Worm (Caenorhabditis elegans): Measurements from ENCODE around the gene AC8.10.
"Not testable (repeated sequence)": the region's sequence is repeated elsewhere in the genome, so short reads cannot be mapped to it uniquely, and the experiment has no call there.

Gene AC8.10

ce11 chrX:239077-239476, at the start of gene AC8.10:
Gene AC8.10, minus strand, starts transcription at chrX:239177.
- TF ChIP-seq ceh-8 (GFP tag; optimal IDR thresholded peaks at IDR 0.05); tlp-1 (tag; optimal IDR thresholded peaks at IDR 0.05); nhr-71 (tag; optimal IDR thresholded peaks at IDR 0.05): not testable (repeated sequence)

- not testable (repeated sequence) for TF ChIP-seq tlp-1 (tag; optimal IDR thresholded peaks at IDR 0.05); sup-37 (GFP tag; optimal IDR thresholded peaks at IDR 0.05); ces-1 (GFP tag; optimal IDR thresholded peaks at IDR 0.05)
Observed at ce11 chrX:286116-286515, 47.1 kb upstream of the AC8.10 start, which contains the start of gene Y47C4A.1. Gene Y47C4A.1, minus strand, starts transcription at chrX:286216.

- not testable (repeated sequence) for TF ChIP-seq ztf-11 (tag; optimal IDR thresholded peaks at IDR 0.05); F16B12.6 (tag; optimal IDR thresholded peaks at IDR 0.05); nhr-90 (tag; optimal IDR thresholded peaks at IDR 0.05; ENCODE audit: poor library complexity)
Observed at ce11 chrX:273912-274311, 34.9 kb upstream of the AC8.10 start, which contains the start of gene Y108F1.5. Gene Y108F1.5, minus strand, starts transcription at chrX:274012.

DNA sequence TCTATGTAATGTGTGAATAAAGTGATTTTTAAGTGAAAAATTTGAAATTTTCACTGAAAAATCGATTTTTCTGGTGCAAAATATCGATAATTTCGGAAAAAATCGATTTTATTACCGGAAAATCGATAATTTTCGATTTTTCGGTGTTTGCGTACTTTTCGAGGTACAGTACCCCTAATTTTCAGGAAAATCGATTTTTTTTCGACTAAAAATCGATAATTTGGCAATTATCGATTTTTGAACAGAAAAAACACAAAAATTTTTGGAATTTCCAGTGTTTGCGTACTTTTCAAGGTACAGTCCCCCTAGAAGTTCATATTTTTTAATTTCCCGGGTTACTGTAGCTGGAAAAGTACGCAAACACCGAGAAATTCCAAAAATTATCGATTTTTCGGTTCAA, 32.5 kb upstream of the AC8.10 start:
- TF ChIP-seq efl-1 (optimal IDR thresholded peaks at IDR 0.05) (no peak), efl-1 (GFP tag; optimal IDR thresholded peaks at IDR 0.05 in 1 of 2) (no peak)

DNA sequence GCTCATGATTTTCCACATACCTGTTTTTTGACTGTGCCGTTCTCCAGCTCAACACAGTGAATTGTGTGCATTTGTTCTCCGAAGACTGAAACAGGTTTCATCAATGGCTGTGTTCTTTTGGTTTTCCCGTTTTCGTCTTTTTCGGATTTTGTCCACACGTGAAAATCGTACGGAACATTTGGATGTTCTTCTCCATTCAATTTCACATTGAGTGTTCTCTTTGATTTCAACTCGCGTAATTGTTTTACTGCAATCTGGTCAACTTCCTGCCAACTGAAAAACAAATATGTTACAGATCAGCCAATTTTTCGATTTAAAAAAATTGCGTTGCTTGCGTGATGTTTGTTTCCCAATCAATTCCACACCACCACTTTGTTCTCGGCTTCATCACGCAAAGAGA, 9.6 kb downstream of the AC8.10 start, which contains the start of gene AC8.3:
Gene AC8.3 (minus strand): TSS at position 101 of the 400 bp plus-strand sequence.
- not testable (repeated sequence) for TF ChIP-seq fkh-10 (GFP tag; optimal IDR thresholded peaks at IDR 0.05); nhr-76 (tag; optimal IDR thresholded peaks at IDR 0.05); blmp-1 (tag; optimal IDR thresholded peaks at IDR 0.05)

- not testable (repeated sequence) for TF ChIP-seq nhr-84 (tag; optimal IDR thresholded peaks at IDR 0.05); ceh-63 (GFP tag; optimal IDR thresholded peaks at IDR 0.05); grh-1 (GFP tag; IDR thresholded peaks at IDR 0.05)
Observed at ce11 chrX:215488-215887, 23.5 kb downstream of the AC8.10 start, which contains the start of gene set-28. Gene set-28, minus strand, starts transcription at chrX:215588.

DNA sequence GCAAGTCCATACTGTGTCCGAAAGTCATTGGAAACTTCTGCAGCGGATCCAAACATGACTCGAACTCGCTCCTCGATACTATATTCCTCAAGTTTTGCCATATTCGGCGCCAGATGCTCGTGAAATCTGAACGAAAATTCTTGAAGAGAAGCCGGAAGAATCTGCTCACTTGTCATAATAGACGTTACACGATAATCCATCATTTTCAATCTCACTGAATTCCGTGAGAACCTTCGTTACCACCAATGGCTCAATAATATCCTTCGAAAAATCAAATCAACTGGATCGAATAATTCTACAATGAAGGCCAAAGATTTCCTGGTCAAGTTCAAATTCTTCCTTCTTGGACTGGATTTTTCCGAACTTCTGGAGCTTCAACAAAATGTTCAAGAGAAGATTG, 27.8 kb downstream of the AC8.10 start, which contains the start of gene Y73B3B.1:
Gene Y73B3B.1 (minus strand): TSS at position 101 of the 400 bp plus-strand sequence.
- TF ChIP-seq nhr-11, vab-15, elt-3 (tag; optimal IDR thresholded peaks at IDR 0.05): not testable (repeated sequence)

DNA sequence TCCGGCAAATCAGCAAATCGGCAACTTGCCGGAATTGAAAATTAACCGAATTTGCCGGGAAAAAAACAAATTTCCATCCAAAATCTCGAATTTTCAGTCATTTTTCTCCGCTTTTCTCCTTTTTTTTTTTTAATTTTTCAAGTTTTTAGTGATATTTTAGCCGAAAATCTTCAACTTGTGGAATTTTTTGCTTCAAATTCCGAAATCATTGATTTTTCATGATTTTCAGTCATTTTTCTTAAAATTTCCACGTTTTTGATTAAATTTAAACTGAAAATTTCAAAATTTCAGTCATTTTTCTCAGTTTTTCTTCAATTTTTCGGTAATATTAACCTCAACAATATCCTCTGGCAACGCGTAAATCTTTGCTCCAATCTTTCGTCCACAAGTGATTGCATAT, 29.3 kb downstream of the AC8.10 start, which contains the start of gene Y73B3B.3:
Gene Y73B3B.3 (plus strand): TSS at position 301 of the 400 bp plus-strand sequence.
- TF ChIP-seq ceh-82 (tag; optimal IDR thresholded peaks at IDR 0.05); F16B12.6 (tag; optimal IDR thresholded peaks at IDR 0.05); alr-1 (tag; optimal IDR thresholded peaks at IDR 0.05; ENCODE audit: borderline replicate concordance): not testable (repeated sequence)

DNA sequence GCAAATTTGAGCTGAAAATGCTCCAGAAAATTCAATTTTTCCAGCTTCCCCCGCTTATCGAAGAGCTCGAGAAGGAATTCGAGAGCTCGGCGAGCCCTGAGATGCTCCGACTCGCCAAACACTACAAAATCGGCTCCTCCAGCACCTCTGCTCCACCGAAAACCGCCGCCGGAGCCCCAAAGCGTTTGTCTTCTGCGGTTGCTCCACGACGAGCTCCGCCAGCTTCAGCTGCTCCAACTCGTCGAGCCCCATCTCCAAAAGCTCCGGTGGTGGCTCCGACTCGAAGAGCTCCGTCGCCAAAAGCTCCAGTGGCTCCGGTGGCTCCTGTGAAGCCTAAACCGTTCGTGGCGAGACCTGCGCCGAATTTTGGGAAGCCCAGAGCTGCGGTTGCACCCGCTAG, 42.6 kb downstream of the AC8.10 start:
- TF ChIP-seq ztf-4 (tag; optimal IDR thresholded peaks at IDR 0.05) = no peak
- no peak for TF ChIP-seq alr-1 (tag; optimal IDR thresholded peaks at IDR 0.05; ENCODE audit: borderline replicate concordance)
- TF ChIP-seq blmp-1 (tag; optimal IDR thresholded peaks at IDR 0.05) = no peak
- no peak for TF ChIP-seq nhr-47 (tag; optimal IDR thresholded peaks at IDR 0.05)
- no peak for TF ChIP-seq hlh-17 (GFP tag; optimal IDR thresholded peaks at IDR 0.05; ENCODE audit: borderline replicate concordance)
- TF ChIP-seq ets-5 (GFP tag; IDR thresholded peaks at IDR 0.05) = no peak
- TF ChIP-seq lin-35 (GFP tag; optimal IDR thresholded peaks at IDR 0.05) = no peak
- no peak for TF ChIP-seq C16A3.4 (tag; optimal IDR thresholded peaks at IDR 0.05)
- no peak for TF ChIP-seq fos-1 (tag; optimal IDR thresholded peaks at IDR 0.05)
- TF ChIP-seq dsc-1 (tag; optimal IDR thresholded peaks at IDR 0.05) = no peak

All from whole organism, L1 larva.